Worm (Caenorhabditis elegans): ENCODE results near the gene F46G11.4.

Gene F46G11.4

DNA sequence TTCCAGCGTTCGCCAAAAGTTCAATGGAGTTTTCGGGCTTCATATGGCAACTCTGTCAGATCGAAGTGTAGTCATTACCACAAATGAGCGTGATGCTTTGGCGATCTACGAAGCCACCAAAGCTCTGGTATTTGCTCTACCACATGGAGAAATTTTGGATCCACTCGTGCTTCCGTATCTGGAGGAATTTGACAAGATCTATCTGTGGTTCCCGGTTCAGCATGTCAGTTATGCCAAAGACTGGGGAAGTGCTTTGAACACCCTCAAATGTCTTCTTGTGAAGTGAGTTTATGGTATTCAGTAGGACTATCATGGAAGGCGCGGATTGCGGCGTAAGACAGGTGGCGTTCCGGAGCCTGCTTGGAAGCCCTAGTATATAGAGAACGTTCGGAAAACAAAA, 4.2 kb downstream of the F46G11.4 start:
- TF ChIP-seq lin-15B (tag; optimal IDR thresholded peaks at IDR 0.05) (no peak), aha-1 (tag) (peak; percentile 96)

- TF ChIP-seq egl-43 (GFP tag; IDR thresholded peaks at IDR 0.05): 0 out of 2 replicates have a peak, but pooled peaks have one; percentile 36
- peak; percentile 21; the same call in 1 of the 2 replicates for TF ChIP-seq T26A8.4 (GFP tag; IDR thresholded peaks at IDR 0.05)
- TF ChIP-seq dmd-9 (GFP tag; IDR thresholded peaks at IDR 0.05): no peak
These were observed 7.7 kb downstream of the F46G11.4 start, which contains the start of gene twnk-1 for ce11 chrX:5790915-5791314. Gene twnk-1 (plus strand): TSS chrX:5791215.

DNA sequence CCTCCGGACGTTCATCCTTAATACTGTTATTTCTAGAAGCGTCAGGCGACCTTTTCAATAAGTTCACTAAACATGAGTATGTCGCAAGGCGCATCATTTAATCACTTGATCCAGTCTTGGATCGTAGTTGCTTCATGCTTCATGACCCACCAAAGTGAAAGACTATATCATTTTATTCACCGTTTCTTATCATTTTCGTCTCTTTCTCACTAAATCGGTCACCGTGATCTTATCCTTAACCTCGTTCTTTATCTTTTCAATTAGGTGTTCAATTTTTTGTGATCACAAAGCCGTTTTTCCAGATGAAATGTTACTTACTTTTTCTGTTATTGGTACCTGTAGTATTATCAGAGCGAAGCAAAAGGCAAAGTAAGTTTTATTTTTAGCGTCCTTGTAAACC, 10.7 kb downstream of the F46G11.4 start, which contains the start of gene F46G11.2:
Gene F46G11.2, plus strand, starts transcription at position 301 of the 400 bp plus-strand sequence.
- TF ChIP-seq F49E8.2 (tag; optimal IDR thresholded peaks at IDR 0.05; ENCODE audit: borderline replicate concordance) (no peak), R02D3.7 (tag; optimal IDR thresholded peaks at IDR 0.05) (no peak), duxl-1 (tag; optimal IDR thresholded peaks at IDR 0.05; ENCODE audit: poor library complexity) (no peak), lin-38 (GFP tag; IDR thresholded peaks at IDR 0.05) (no peak), fkh-10 (GFP tag; optimal IDR thresholded peaks at IDR 0.05) (no peak), jun-1 (tag; optimal IDR thresholded peaks at IDR 0.05) (no peak), mep-1 (tag; optimal IDR thresholded peaks at IDR 0.05) (no peak), hlh-30 (tag; optimal IDR thresholded peaks at IDR 0.05; ENCODE audit: insufficient read depth) (peak; percentile 12)

DNA sequence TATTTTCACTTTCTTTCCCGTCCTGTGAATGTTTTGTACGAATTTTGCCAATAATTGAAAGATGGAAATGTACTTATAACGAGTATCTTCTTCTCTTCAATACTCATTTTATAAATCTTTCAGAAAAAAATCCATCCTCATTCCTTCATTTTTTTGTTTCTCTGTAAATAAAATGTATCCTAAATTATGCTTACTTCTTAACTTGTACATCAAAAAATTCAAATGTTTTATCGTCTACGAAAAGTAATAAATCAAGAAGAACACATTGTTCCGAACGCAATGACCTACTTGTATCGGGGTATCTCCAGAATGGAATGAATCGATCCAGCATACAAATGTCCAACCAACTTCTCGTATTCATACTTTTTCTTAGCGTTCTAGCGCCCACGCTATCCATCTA, 12.4 kb downstream of the F46G11.4 start, which contains the start of gene F46G11.6:
Gene F46G11.6, plus strand, starts transcription at position 301 of the 400 bp plus-strand sequence.
- no peak for TF ChIP-seq lir-3 (tag; optimal IDR thresholded peaks at IDR 0.05)
- no peak for TF ChIP-seq rbr-2 (tag; optimal IDR thresholded peaks at IDR 0.05)
- TF ChIP-seq lin-39 (tag; optimal IDR thresholded peaks at IDR 0.05): no peak
- no peak for TF ChIP-seq D1046.2 (GFP tag; IDR thresholded peaks at IDR 0.05)
- no peak for TF ChIP-seq unc-39 (tag; optimal IDR thresholded peaks at IDR 0.05)
- no peak for TF ChIP-seq sdz-12 (GFP tag; optimal IDR thresholded peaks at IDR 0.05)
- no peak for TF ChIP-seq daf-19 (GFP tag; conservative IDR thresholded peaks at IDR 0.05)
- no peak for TF ChIP-seq ceh-82 (tag; optimal IDR thresholded peaks at IDR 0.05)
- no peak for TF ChIP-seq F44E2.7 (GFP tag; IDR thresholded peaks at IDR 0.05)
- TF ChIP-seq lin-1 (GFP tag; IDR thresholded peaks at IDR 0.05): no peak
- no peak for TF ChIP-seq zfp-3 (GFP tag; conservative IDR thresholded peaks at IDR 0.05)
- TF ChIP-seq arid-1 (GFP tag; conservative IDR thresholded peaks at IDR 0.05): no peak
- no peak for TF ChIP-seq nhr-48 (tag; optimal IDR thresholded peaks at IDR 0.05)

DNA sequence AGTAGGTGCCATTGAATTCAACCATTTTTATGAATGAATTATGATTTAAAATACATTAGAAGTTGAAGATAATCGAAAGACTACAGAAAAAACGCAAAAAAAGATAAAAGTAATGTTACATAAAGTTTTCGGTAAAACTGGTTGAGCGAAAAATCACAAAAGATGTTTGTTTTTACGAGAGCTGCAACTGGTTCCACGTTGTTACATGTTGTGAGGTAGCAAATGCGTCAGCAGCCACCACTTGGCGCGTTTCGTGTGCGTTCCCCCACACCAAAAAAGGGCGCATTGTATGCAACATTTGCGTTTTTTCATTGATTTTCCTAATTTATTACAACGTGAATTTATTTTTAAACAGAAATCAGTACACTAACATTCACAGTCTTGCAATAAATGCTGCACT, 16.4 kb downstream of the F46G11.4 start, which contains the start of gene gakh-1:
Gene gakh-1, plus strand, starts transcription at position 347 of the 400 bp plus-strand sequence.
- TF ChIP-seq lin-1 (GFP tag; IDR thresholded peaks at IDR 0.05) (peak; percentile 48; the same call in 1 of the 2 replicates), pha-4 (GFP tag; IDR thresholded peaks at IDR 0.05) (peak; percentile 28; the same call in 1 of the 2 replicates), pha-4 (tag; optimal IDR thresholded peaks at IDR 0.05) (no peak), hmg-1.1 (GFP tag; IDR thresholded peaks at IDR 0.05) (peak; percentile 61), tra-1 (GFP tag; IDR thresholded peaks at IDR 0.05) (no peak), lsy-2 (tag; optimal IDR thresholded peaks at IDR 0.05) (peak in 1 of 2 experiments; percentile 65), F10B5.3 (tag; optimal IDR thresholded peaks at IDR 0.05) (peak; percentile 45), nhr-76 (tag; optimal IDR thresholded peaks at IDR 0.05) (no peak), spr-1 (tag; optimal IDR thresholded peaks at IDR 0.05) (peak; percentile 25), ceh-32 (tag; optimal IDR thresholded peaks at IDR 0.05; ENCODE audit: poor library complexity) (no peak), ZK546.5 (tag; optimal IDR thresholded peaks at IDR 0.05) (no peak), nhr-25 (tag; optimal IDR thresholded peaks at IDR 0.05; ENCODE audit: borderline replicate concordance, insufficient read depth) (no peak), F37D6.2 (tag; optimal IDR thresholded peaks at IDR 0.05) (peak; percentile 20), unc-62 (GFP tag; optimal IDR thresholded peaks at IDR 0.05 in 1 of 2) (peak in 1 of 2 experiments; percentile 30), unc-62 (tag; optimal IDR thresholded peaks at IDR 0.05) (no peak), dpl-1 (GFP tag; optimal IDR thresholded peaks at IDR 0.05) (peak; percentile 59), nhr-237 (tag; optimal IDR thresholded peaks at IDR 0.05) (no peak), nhr-111 (GFP tag; optimal IDR thresholded peaks at IDR 0.05) (no peak), pqm-1 (tag; optimal IDR thresholded peaks at IDR 0.05) (no peak), lir-3 (tag; optimal IDR thresholded peaks at IDR 0.05) (no peak), ceh-20 (GFP tag; IDR thresholded peaks at IDR 0.05) (no peak), nhr-77 (tag; optimal IDR thresholded peaks at IDR 0.05) (peak; percentile 31), mep-1 (tag; optimal IDR thresholded peaks at IDR 0.05) (peak; percentile 56)

All from whole organism, L4 larva.